Worm (Caenorhabditis elegans) whole organism, late embryonic: ENCODE data around the gene C31H2.4.

Experiments used
- C38D4.7 ChIP-seq: fragments of 200-800 bp; sonication (Bioruptor generic); optimal IDR thresholded peaks from 2 replicates; lab custom pipeline; 2018; ENCODE audit warnings: mild to moderate bottlenecking, missing genetic modification characterization, moderate library complexity, missing compliant biosample characterization
- F13H6.1 ChIP-seq: sonication (generic microtip); optimal IDR thresholded peaks from 2 replicates; lab custom pipeline; 2016; ENCODE audit warnings: missing genetic modification characterization, missing compliant biosample characterization
- K02D7.2 ChIP-seq: sonication (generic microtip); optimal IDR thresholded peaks from 2 replicates; lab custom pipeline; 2017; ENCODE audit warnings: mild to moderate bottlenecking, missing genetic modification characterization, missing compliant biosample characterization
- K09A11.1 ChIP-seq: sonication (generic microtip); optimal IDR thresholded peaks from 2 replicates; lab custom pipeline; 2017; ENCODE audit warnings: antibody characterized with exemption, mild to moderate bottlenecking, missing genetic modification characterization, missing compliant biosample characterization; ENCODE audit not compliant: insufficient read depth
- T23F11.4 ChIP-seq: fragments of 200-800 bp; sonication (Bioruptor generic); optimal IDR thresholded peaks from 2 replicates; lab custom pipeline; 2018; ENCODE audit warnings: mild to moderate bottlenecking, missing genetic modification characterization, missing compliant biosample characterization
- Y22D7AL.16 ChIP-seq: sonication (generic microtip); optimal IDR thresholded peaks from 2 replicates; lab custom pipeline; 2016; ENCODE audit warnings: missing genetic modification characterization, missing compliant biosample characterization
- ceh-18 ChIP-seq: sonication (generic microtip); optimal IDR thresholded peaks from 2 replicates; lab custom pipeline; 2016; ENCODE audit warnings: missing genetic modification characterization, missing compliant biosample characterization
- ceh-19 ChIP-seq: fragments of 200-800 bp; sonication (Bioruptor generic); optimal IDR thresholded peaks from 2 replicates; lab custom pipeline; 2018; ENCODE audit warnings: mild to moderate bottlenecking, missing genetic modification characterization, missing compliant biosample characterization
- ceh-2 ChIP-seq: sonication (generic microtip); optimal IDR thresholded peaks from 2 replicates; lab custom pipeline; 2016; ENCODE audit warnings: missing genotype, missing genetic modification characterization, missing compliant biosample characterization
- ceh-22 ChIP-seq: sonication (generic microtip); optimal IDR thresholded peaks from 2 replicates; lab custom pipeline; 2017; ENCODE audit warnings: missing biosample characterization, missing genetic modification characterization
- ceh-24 ChIP-seq: sonication (generic microtip); optimal IDR thresholded peaks from 2 replicates; lab custom pipeline; 2016; ENCODE audit warnings: mild to moderate bottlenecking, missing genetic modification characterization, missing compliant biosample characterization
- ceh-30 ChIP-seq: fragments of 150-350 bp; optimal IDR thresholded peaks from 2 replicates; lab custom pipeline; 2014; ENCODE audit warnings: missing biosample characterization, missing genetic modification characterization
- ceh-31 ChIP-seq: sonication (generic microtip); optimal IDR thresholded peaks from 2 replicates; lab custom pipeline; 2016; ENCODE audit warnings: missing genetic modification characterization, missing compliant biosample characterization
- ceh-34 ChIP-seq: sonication (generic microtip); optimal IDR thresholded peaks from 2 replicates; lab custom pipeline; 2016; ENCODE audit warnings: mild to moderate bottlenecking, missing genetic modification characterization, missing compliant biosample characterization
- dmd-4 ChIP-seq: sonication (generic microtip); optimal IDR thresholded peaks from 2 replicates; lab custom pipeline; 2016; ENCODE audit warnings: borderline replicate concordance, missing genetic modification characterization, missing compliant biosample characterization
- dve-1 ChIP-seq: sonication (generic microtip); optimal IDR thresholded peaks from 2 replicates; lab custom pipeline; 2017; ENCODE audit warnings: antibody characterized with exemption, mild to moderate bottlenecking, missing genetic modification characterization, missing compliant biosample characterization
- elt-2 ChIP-seq: sonication (generic microtip); optimal IDR thresholded peaks from 2 replicates; lab custom pipeline; 2016; ENCODE audit warnings: missing genetic modification reagents, missing genetic modification characterization, missing compliant biosample characterization
- elt-4 ChIP-seq: sonication (generic microtip); optimal IDR thresholded peaks from 2 replicates; lab custom pipeline; 2016; ENCODE audit warnings: missing genetic modification characterization, missing compliant biosample characterization
- ets-4 ChIP-seq: sonication (generic microtip); optimal IDR thresholded peaks from 2 replicates; lab custom pipeline; 2016; ENCODE audit warnings: missing genetic modification characterization, missing compliant biosample characterization
- fkh-10 ChIP-seq: fragments of 150-350 bp; optimal IDR thresholded peaks from 2 replicates; lab custom pipeline; 2014; ENCODE audit warnings: missing biosample characterization, missing genetic modification reagents, missing genetic modification characterization
- fkh-6 ChIP-seq: sonication (generic microtip); optimal IDR thresholded peaks from 2 replicates; lab custom pipeline; 2016; ENCODE audit warnings: missing genetic modification characterization, missing compliant biosample characterization
- hlh-13 ChIP-seq: fragments of 200-800 bp; sonication (Bioruptor generic); optimal IDR thresholded peaks from 2 replicates; lab custom pipeline; 2018; ENCODE audit warnings: mild to moderate bottlenecking, missing genetic modification characterization, missing compliant biosample characterization
- hlh-15 ChIP-seq: sonication (generic microtip); optimal IDR thresholded peaks from 2 replicates; lab custom pipeline; 2016; ENCODE audit warnings: missing genetic modification characterization, missing compliant biosample characterization
- hlh-30 ChIP-seq: sonication (generic microtip); optimal IDR thresholded peaks from 2 replicates; lab custom pipeline; 2017; ENCODE audit warnings: antibody characterized with exemption, missing genetic modification characterization, missing compliant biosample characterization; ENCODE audit not compliant: insufficient read depth
- hlh-6 ChIP-seq: sonication (generic microtip); optimal IDR thresholded peaks from 2 replicates; lab custom pipeline; 2016; ENCODE audit warnings: missing genotype, missing genetic modification characterization, missing compliant biosample characterization
- hlh-8 ChIP-seq: sonication (generic microtip); optimal IDR thresholded peaks from 2 replicates; lab custom pipeline; 2016; ENCODE audit warnings: missing genotype, missing genetic modification characterization, missing compliant biosample characterization
- lin-11 ChIP-seq: fragments of 200-800 bp; sonication (Bioruptor generic); optimal IDR thresholded peaks from 2 replicates; lab custom pipeline; 2018; ENCODE audit warnings: mild to moderate bottlenecking, missing genetic modification characterization, missing compliant biosample characterization
- nfya-1 ChIP-seq: sonication (generic microtip); optimal IDR thresholded peaks from 2 replicates; lab custom pipeline; 2017; ENCODE audit warnings: missing genetic modification characterization, mild to moderate bottlenecking, missing compliant biosample characterization, antibody characterized with exemption, moderate library complexity
- nhr-11 ChIP-seq: fragments of 150-350 bp; optimal IDR thresholded peaks from 2 replicates; lab custom pipeline; 2014; ENCODE audit warnings: missing biosample characterization, missing genetic modification characterization
- odd-2 ChIP-seq: sonication (generic microtip); optimal IDR thresholded peaks from 2 replicates; lab custom pipeline; 2017; ENCODE audit warnings: antibody characterized with exemption, mild to moderate bottlenecking, missing genetic modification characterization, missing compliant biosample characterization
- pag-3 ChIP-seq: sonication (generic microtip); optimal IDR thresholded peaks from 2 replicates; lab custom pipeline; 2016; ENCODE audit warnings: missing compliant biosample characterization, missing genetic modification characterization, borderline replicate concordance
- pat-9 ChIP-seq: fragments of 200-800 bp; sonication (Bioruptor generic); optimal IDR thresholded peaks from 2 replicates; lab custom pipeline; 2018; ENCODE audit warnings: mild to moderate bottlenecking, missing genetic modification characterization, moderate library complexity, missing compliant biosample characterization
- pax-1 ChIP-seq: fragments of 150-350 bp; optimal IDR thresholded peaks from 2 replicates; lab custom pipeline; 2014; ENCODE audit warnings: missing biosample characterization, missing genetic modification characterization
- pha-2 ChIP-seq: sonication (generic microtip); optimal IDR thresholded peaks from 2 replicates; lab custom pipeline; 2017; ENCODE audit warnings: mild to moderate bottlenecking, missing genetic modification characterization, missing compliant biosample characterization
- pha-4 ChIP-seq: fragments of 150-350 bp; optimal IDR thresholded peaks from 2 replicates; lab custom pipeline; 2018; ENCODE audit warnings: missing biosample characterization, missing genetic modification reagents, missing genetic modification characterization
- pros-1 ChIP-seq: fragments of 150-350 bp; optimal IDR thresholded peaks from 2 replicates; lab custom pipeline; 2014; ENCODE audit warnings: missing biosample characterization, missing genetic modification reagents, missing genetic modification characterization
- rnt-1 ChIP-seq: sonication (generic microtip); optimal IDR thresholded peaks from 2 replicates; lab custom pipeline; 2016; ENCODE audit warnings: missing genetic modification characterization, missing compliant biosample characterization
- sdc-2 ChIP-seq: sonication (generic microtip); optimal IDR thresholded peaks from 2 replicates; lab custom pipeline; 2016; ENCODE audit warnings: missing genotype, missing genetic modification characterization, missing compliant biosample characterization
- sox-2 ChIP-seq: fragments of 200-800 bp; sonication (Bioruptor generic); IDR thresholded peaks from 2 replicates; pipeline ENCODE4 v1.3.6; 2022; ENCODE audit warnings: missing genetic modification reagents, missing genetic modification characterization, missing compliant biosample characterization
- sox-4 ChIP-seq: sonication (generic microtip); optimal IDR thresholded peaks from 2 replicates; lab custom pipeline; 2017; ENCODE audit warnings: mild to moderate bottlenecking, missing genetic modification characterization, inconsistent platforms, missing compliant biosample characterization
- syd-9 ChIP-seq: sonication (generic microtip); optimal IDR thresholded peaks from 2 replicates; lab custom pipeline; 2016; ENCODE audit warnings: mild to moderate bottlenecking, missing genetic modification characterization, moderate library complexity, missing compliant biosample characterization
- tbx-2 ChIP-seq: sonication (generic microtip); optimal IDR thresholded peaks from 2 replicates; lab custom pipeline; 2016; ENCODE audit warnings: missing genetic modification characterization, missing compliant biosample characterization
- tbx-7 ChIP-seq: sonication (generic microtip); optimal IDR thresholded peaks from 2 replicates; lab custom pipeline; 2016; ENCODE audit warnings: missing genotype, missing genetic modification characterization, missing compliant biosample characterization
- unc-55 ChIP-seq: sonication (generic microtip); optimal IDR thresholded peaks from 2 replicates; lab custom pipeline; 2017; ENCODE audit warnings: missing biosample characterization, missing genetic modification reagents, missing genetic modification characterization
- unc-86 ChIP-seq: sonication (generic microtip); optimal IDR thresholded peaks from 2 replicates; lab custom pipeline; 2016; ENCODE audit warnings: missing genetic modification characterization, missing compliant biosample characterization
- zip-5 ChIP-seq: sonication (generic microtip); optimal IDR thresholded peaks from 2 replicates; lab custom pipeline; 2016; ENCODE audit warnings: missing genetic modification characterization, missing compliant biosample characterization

C31H2.4 gene

DNA sequence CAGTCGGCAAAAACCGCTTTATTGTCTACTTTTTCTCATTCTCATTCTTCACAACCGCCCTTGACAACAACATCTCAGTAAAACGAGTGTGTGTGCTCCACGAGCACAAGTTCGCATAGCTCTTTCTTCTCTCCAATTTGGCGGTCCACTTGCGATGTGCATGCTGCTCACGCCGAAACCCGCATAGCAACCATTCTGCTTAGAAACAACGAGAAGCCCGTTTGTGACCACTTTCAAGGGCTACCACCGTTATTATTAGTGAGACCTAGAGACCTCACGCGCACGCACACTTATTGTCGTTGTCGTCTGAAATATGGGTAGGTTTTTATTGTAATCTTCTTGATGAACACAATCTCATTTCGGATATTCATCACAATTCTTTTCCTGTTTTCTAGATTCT is 14.8 kb upstream of the C31H2.4 start, which contains the start of gene zchc-1A:
Gene zchc-1A (plus strand): TSS at position 114 of the 400 bp plus-strand sequence.
- no peak for TF ChIP-seq T23F11.4

DNA sequence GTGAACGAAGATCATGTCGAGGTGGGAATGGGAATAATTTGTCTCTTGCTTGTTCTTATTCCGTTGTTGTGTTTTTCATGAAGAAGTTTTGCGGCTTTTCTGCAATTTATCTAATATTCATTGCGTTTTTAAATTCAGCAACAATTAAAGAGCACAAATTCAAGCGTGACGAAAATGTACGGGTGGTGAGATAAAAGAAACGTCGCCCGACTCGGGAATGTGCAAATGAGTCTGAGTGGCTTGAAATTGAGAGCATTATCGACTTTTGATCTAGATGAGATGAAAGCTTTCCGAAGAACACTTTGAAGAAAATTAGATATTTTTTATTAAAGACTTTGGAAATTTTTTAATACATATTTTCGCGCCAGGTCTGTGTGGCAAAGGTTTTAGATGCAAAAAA is 11.6 kb upstream of the C31H2.4 start, which contains the start of gene T03G11.10:
Gene T03G11.10 (minus strand): TSS at position 101 of the 400 bp plus-strand sequence.
- TF ChIP-seq pros-1 (tag; lab: Kevin White, UChicago), result no peak

DNA sequence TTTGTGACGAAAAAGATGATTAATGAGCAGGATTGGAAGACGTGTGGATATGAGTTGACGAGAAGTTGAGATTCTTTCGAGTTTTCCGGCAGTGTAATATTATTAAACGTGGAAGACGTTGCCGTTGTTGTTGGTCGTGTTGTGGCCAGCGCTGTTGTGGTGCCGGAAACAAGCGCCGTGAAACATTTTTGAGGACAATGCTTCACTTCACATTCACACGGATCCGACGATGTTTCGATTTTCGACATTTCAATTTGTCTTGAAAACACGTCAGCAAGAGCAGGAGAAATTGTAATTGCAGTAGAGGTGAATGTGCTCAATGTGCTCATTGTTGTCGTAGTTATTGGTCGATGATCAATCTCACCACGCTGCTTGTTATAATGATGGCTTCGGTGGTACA is 9.3 kb upstream of the C31H2.4 start:
- TF ChIP-seq pha-4 (no peak), ceh-24 (tag; lab: Kevin White, UChicago) (no peak), ceh-18 (tag; lab: Kevin White, UChicago) (no peak), K02D7.2 (tag; lab: Kevin White, UChicago) (no peak), odd-2 (tag; lab: Kevin White, UChicago) (no peak), hlh-15 (tag; lab: Kevin White, UChicago) (no peak), hlh-30 (tag; lab: Kevin White, UChicago) (no peak), C38D4.7 (GFP tag; lab: Kevin White, UChicago) (no peak)

DNA sequence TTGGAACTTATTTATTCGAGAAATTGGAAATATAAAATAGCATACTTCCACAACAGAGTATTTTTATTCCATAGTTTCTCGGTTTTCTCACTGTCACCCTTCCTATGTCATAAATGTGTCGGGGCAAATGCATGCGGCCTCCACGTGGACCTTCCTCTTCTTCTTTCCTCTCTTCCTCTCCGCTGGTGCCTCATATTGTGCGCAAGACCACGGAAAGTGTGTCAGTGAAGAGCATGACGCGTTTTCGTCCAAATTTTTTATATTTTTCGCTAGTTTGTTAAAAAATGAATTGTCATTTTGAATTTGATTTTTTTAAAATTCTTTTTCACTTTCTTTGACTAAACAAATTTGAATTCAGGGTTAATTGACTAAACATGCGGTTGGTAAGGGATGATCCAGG is 5.6 kb upstream of the C31H2.4 start, which contains the start of gene mans-3:
Gene mans-3 (plus strand): TSS at position 359 of the 400 bp plus-strand sequence.
- no peak for TF ChIP-seq fkh-10 (GFP tag; lab: Kevin White, UChicago)
- peak; percentile 72 for TF ChIP-seq elt-2
- TF ChIP-seq pat-9 (tag; lab: Kevin White, UChicago), result peak; percentile 42
- no peak for TF ChIP-seq pha-4
- no peak for TF ChIP-seq nhr-11 (tag; lab: Kevin White, UChicago)
- TF ChIP-seq odd-2 (tag; lab: Kevin White, UChicago), result no peak
- TF ChIP-seq K09A11.1 (tag; lab: Kevin White, UChicago), result peak; percentile 42
- TF ChIP-seq ceh-22 (tag; lab: Kevin White, UChicago), result no peak
- TF ChIP-seq dmd-4 (tag; lab: Kevin White, UChicago), result peak; percentile 51
- peak; percentile 77 for TF ChIP-seq rnt-1 (tag; lab: Kevin White, UChicago)
- TF ChIP-seq unc-55 (GFP tag; lab: Kevin White, UChicago), result peak; percentile 72
- peak; percentile 79 for TF ChIP-seq tbx-2 (tag; lab: Kevin White, UChicago)
- TF ChIP-seq sox-4 (tag; lab: Kevin White, UChicago), result peak; percentile 54
- TF ChIP-seq hlh-6 (tag; lab: Kevin White, UChicago), result no peak
- TF ChIP-seq syd-9, result peak; percentile 73
- TF ChIP-seq ceh-19 (GFP tag; lab: Kevin White, UChicago), result peak; percentile 44
- TF ChIP-seq ceh-31 (tag; lab: Kevin White, UChicago), result peak; percentile 65
- TF ChIP-seq ceh-34, result peak; percentile 69
- TF ChIP-seq tbx-7, result no peak
- TF ChIP-seq pax-1, result no peak
- TF ChIP-seq K02D7.2 (tag; lab: Kevin White, UChicago), result no peak
- TF ChIP-seq elt-4 (tag; lab: Kevin White, UChicago), result no peak
- TF ChIP-seq hlh-8 (tag; lab: Kevin White, UChicago), result peak; percentile 35
- TF ChIP-seq pha-2, result peak; percentile 15
- no peak for TF ChIP-seq hlh-13
- TF ChIP-seq ceh-24 (tag; lab: Kevin White, UChicago), result peak; percentile 41
- peak; percentile 6 for TF ChIP-seq hlh-15 (tag; lab: Kevin White, UChicago)
- TF ChIP-seq Y22D7AL.16 (tag; lab: Kevin White, UChicago), result peak; percentile 7
- TF ChIP-seq sox-2 (GFP tag; lab: Robert Waterston, UW), result no peak
- TF ChIP-seq ceh-30 (tag; lab: Kevin White, UChicago), result no peak
- TF ChIP-seq lin-11 (tag; lab: Kevin White, UChicago), result peak; percentile 23
- TF ChIP-seq ets-4, result peak; percentile 39
- TF ChIP-seq dve-1 (tag; lab: Kevin White, UChicago), result peak; percentile 49
- peak; percentile 65 for TF ChIP-seq unc-86
- peak; percentile 53 for TF ChIP-seq F13H6.1 (tag; lab: Kevin White, UChicago)
- TF ChIP-seq pag-3, result no peak
- TF ChIP-seq fkh-6, result peak; percentile 16
- TF ChIP-seq zip-5 (tag; lab: Kevin White, UChicago), result peak; percentile 28
- peak; percentile 51 for TF ChIP-seq ceh-2 (tag; lab: Kevin White, UChicago)
- peak; percentile 91 for TF ChIP-seq nfya-1 (tag; lab: Kevin White, UChicago)
- peak; percentile 76 for TF ChIP-seq sdc-2 (tag; lab: Kevin White, UChicago)
